Worm (Caenorhabditis elegans): ENCODE measurements around the gene best-20.

ce11 chrIV:3759823-3760222, 3.8 kb downstream of the best-20 start:
- TF ChIP-seq dao-5 (tag; optimal IDR thresholded peaks at IDR 0.05) (no peak), him-1 (tag; optimal IDR thresholded peaks at IDR 0.05) (no peak)

Data from whole organism, L4/young adult.